Fruit fly (Drosophila melanogaster) whole organism, embryonic: Measurements from ENCODE around the gene CG17930.

Experiments used
- Ada2b ChIP-seq: fragments of 200-800 bp; sonication (Bioruptor generic); IDR thresholded peaks from 2 replicates; pipeline ENCODE4 v1.3.6; 2022; ENCODE audit warnings: missing biosample characterization, missing genetic modification characterization
- BEAF-32 ChIP-seq: fragments of 200-800 bp; sonication (Bioruptor generic); optimal IDR thresholded peaks from 3 replicates; lab custom pipeline; 2017; ENCODE audit warnings: missing biosample characterization, missing genetic modification characterization, mild to moderate bottlenecking, moderate library complexity, missing genetic modification reagents
- CG10366 ChIP-seq: fragments of 200-800 bp; sonication (Bioruptor generic); IDR thresholded peaks from 2 replicates; pipeline ENCODE4 v1.3.6; 2022; ENCODE audit warnings: missing biosample characterization, missing genetic modification characterization
- CG10565 ChIP-seq: fragments of 200-800 bp; sonication (Bioruptor generic); optimal IDR thresholded peaks from 3 replicates; lab custom pipeline; 2016; ENCODE audit warnings: missing biosample characterization, mild to moderate bottlenecking, missing genetic modification characterization
- CG11093 ChIP-seq: fragments of 200-800 bp; sonication (Bioruptor generic); IDR thresholded peaks from 3 replicates; pipeline ENCODE4 v1.3.6; 2022; ENCODE audit warnings: missing biosample characterization, missing genetic modification characterization
- CG11504 ChIP-seq: fragments of 200-800 bp; sonication (Bioruptor generic); optimal IDR thresholded peaks from 3 replicates; lab custom pipeline; 2019; ENCODE audit warnings: missing biosample characterization, mild to moderate bottlenecking, missing genetic modification characterization, moderate library complexity
- CG11560 ChIP-seq: fragments of 200-800 bp; sonication (Bioruptor generic); IDR thresholded peaks from 3 replicates; pipeline ENCODE4 v1.3.6; 2022; ENCODE audit warnings: missing biosample characterization, missing genetic modification characterization
- CG12071 ChIP-seq: fragments of 200-800 bp; sonication (Bioruptor generic); optimal IDR thresholded peaks from 3 replicates; lab custom pipeline; 2018; ENCODE audit warnings: missing biosample characterization, mild to moderate bottlenecking, missing genetic modification characterization
- CG12104 ChIP-seq: fragments of 200-800 bp; sonication (Bioruptor generic); optimal IDR thresholded peaks from 3 replicates; lab custom pipeline; 2016; ENCODE audit warnings: missing biosample characterization, missing genetic modification characterization
- CG12659 ChIP-seq: fragments of 200-800 bp; sonication (Bioruptor generic); optimal IDR thresholded peaks from 3 replicates; lab custom pipeline; 2017; ENCODE audit warnings: mild to moderate bottlenecking, missing biosample characterization, missing genetic modification reagents, missing genetic modification characterization
- CG13296 ChIP-seq: fragments of 200-800 bp; sonication (Bioruptor generic); optimal IDR thresholded peaks from 3 replicates; lab custom pipeline; 2018; ENCODE audit warnings: missing biosample characterization, mild to moderate bottlenecking, missing genetic modification characterization
- CG1792 ChIP-seq: fragments of 200-800 bp; sonication (Bioruptor generic); optimal IDR thresholded peaks from 2 replicates; lab custom pipeline; 2016; ENCODE audit warnings: missing biosample characterization, missing genetic modification characterization
- CG18764 ChIP-seq: fragments of 200-800 bp; sonication (Bioruptor generic); optimal IDR thresholded peaks from 3 replicates; lab custom pipeline; 2016; ENCODE audit warnings: missing biosample characterization, missing genetic modification characterization
- CG2129 ChIP-seq: fragments of 200-800 bp; sonication (Bioruptor generic); IDR thresholded peaks from 2 replicates; pipeline ENCODE4 v1.3.6; 2022; ENCODE audit warnings: missing biosample characterization, missing genetic modification characterization; ENCODE audit not compliant: partially characterized antibody
- CG2678 ChIP-seq: fragments of 200-800 bp; sonication (Bioruptor generic); optimal IDR thresholded peaks from 3 replicates; lab custom pipeline; 2019; ENCODE audit warnings: missing biosample characterization, mild to moderate bottlenecking, missing genetic modification characterization, moderate library complexity
- CG31224 ChIP-seq: fragments of 200-800 bp; sonication (Bioruptor generic); IDR thresholded peaks from 2 replicates; pipeline ENCODE4 v1.3.6; 2022; ENCODE audit warnings: missing biosample characterization, missing genetic modification characterization
- CG31388 ChIP-seq: fragments of 200-800 bp; sonication (Bioruptor generic); optimal IDR thresholded peaks from 2 replicates; lab custom pipeline; 2016; ENCODE audit warnings: missing biosample characterization, missing genetic modification characterization
- CG32772 ChIP-seq: fragments of 200-800 bp; sonication (Bioruptor generic); IDR thresholded peaks from 2 replicates; pipeline ENCODE4 v1.3.6; 2022; ENCODE audit warnings: missing biosample characterization, missing genetic modification characterization
- CG3726 ChIP-seq: fragments of 200-800 bp; sonication (Bioruptor generic); IDR thresholded peaks from 3 replicates; pipeline ENCODE4, ENCODE4 v1.3.6; 2022; ENCODE audit warnings: missing biosample characterization, missing genetic modification characterization
- CG4328 ChIP-seq: fragments of 200-800 bp; sonication (Bioruptor generic); optimal IDR thresholded peaks from 3 replicates; lab custom pipeline; 2017; ENCODE audit warnings: missing biosample characterization, missing genetic modification reagents, missing genetic modification characterization
- CoRest ChIP-seq: fragments of 200-800 bp; sonication (Bioruptor generic); optimal IDR thresholded peaks from 3 replicates; lab custom pipeline; 2018; ENCODE audit warnings: missing biosample characterization, mild to moderate bottlenecking, missing genetic modification characterization, moderate library complexity
- Dll ChIP-seq: fragments of 200-800 bp; sonication (Bioruptor generic); IDR thresholded peaks from 4 replicates; pipeline ENCODE4 v1.3.6; 2022; ENCODE audit warnings: missing biosample characterization, missing genetic modification characterization; ENCODE audit not compliant: partially characterized antibody
- Gug ChIP-seq: fragments of 200-800 bp; sonication (Bioruptor generic); IDR thresholded peaks from 4 replicates; pipeline ENCODE4 v1.3.6; 2022; ENCODE audit warnings: missing biosample characterization, missing genetic modification characterization
- Hsf ChIP-seq: fragments of 200-800 bp; sonication (Bioruptor generic); optimal IDR thresholded peaks from 3 replicates; lab custom pipeline; 2016; ENCODE audit warnings: missing biosample characterization, missing genetic modification characterization
- MESR4 ChIP-seq: fragments of 200-800 bp; sonication (Bioruptor generic); optimal IDR thresholded peaks from 2 replicates; lab custom pipeline; 2018; ENCODE audit warnings: missing biosample characterization, mild to moderate bottlenecking, missing genetic modification characterization, moderate library complexity
- Mrtf ChIP-seq: fragments of 200-800 bp; sonication (Bioruptor generic); IDR thresholded peaks from 3 replicates; pipeline ENCODE4 v1.3.6; 2022; ENCODE audit warnings: missing biosample characterization, missing genetic modification characterization
- NC2α ChIP-seq: fragments of 200-800 bp; sonication (Bioruptor generic); optimal IDR thresholded peaks from 2 replicates; lab custom pipeline; 2016; ENCODE audit warnings: missing biosample characterization, missing genetic modification characterization
- Poxn ChIP-seq: fragments of 200-800 bp; sonication (Bioruptor generic); IDR thresholded peaks from 2 replicates; pipeline ENCODE4 v1.3.6; 2022; ENCODE audit warnings: missing biosample characterization, missing genetic modification characterization
- Ptx1 ChIP-seq: fragments of 200-800 bp; sonication (Bioruptor generic); IDR thresholded peaks from 2 replicates; pipeline ENCODE4 v1.3.6; 2022; ENCODE audit warnings: missing biosample characterization, missing genetic modification characterization
- Sin3A ChIP-seq: fragments of >200 bp; optimal IDR thresholded peaks from 2 replicates; lab custom pipeline; 2018
- YL-1 ChIP-seq: fragments of 200-800 bp; sonication (Bioruptor generic); optimal IDR thresholded peaks from 3 replicates; lab custom pipeline; 2017; ENCODE audit warnings: missing biosample characterization, mild to moderate bottlenecking, missing genetic modification characterization
- amos ChIP-seq: fragments of 200-800 bp; sonication (Bioruptor generic); IDR thresholded peaks from 2 replicates; pipeline ENCODE4 v1.3.6; 2022; ENCODE audit warnings: missing biosample characterization, missing genetic modification characterization; ENCODE audit not compliant: partially characterized antibody
- ap ChIP-seq: fragments of 200-800 bp; sonication (Bioruptor generic); IDR thresholded peaks from 2 replicates; pipeline ENCODE4 v1.3.6; 2022; ENCODE audit warnings: missing biosample characterization, missing genetic modification characterization
- ase ChIP-seq: fragments of 200-800 bp; sonication (Bioruptor generic); IDR thresholded peaks from 3 replicates; pipeline ENCODE4 v1.3.6; 2022; ENCODE audit warnings: missing biosample characterization, missing genetic modification characterization
- caup ChIP-seq: fragments of 200-800 bp; sonication (Bioruptor generic); optimal IDR thresholded peaks from 3 replicates; lab custom pipeline; 2017; ENCODE audit warnings: missing biosample characterization, mild to moderate bottlenecking, missing genetic modification characterization, moderate library complexity; ENCODE audit not compliant: severe bottlenecking
- crol ChIP-seq: fragments of 200-800 bp; sonication (Bioruptor generic); IDR thresholded peaks from 2 replicates; pipeline ENCODE4 v1.3.6; 2022; ENCODE audit warnings: missing biosample characterization, missing genetic modification characterization
- dmrt11E ChIP-seq: fragments of 200-800 bp; sonication (Bioruptor generic); optimal IDR thresholded peaks from 3 replicates; lab custom pipeline; 2018; ENCODE audit warnings: missing biosample characterization, mild to moderate bottlenecking, missing genetic modification characterization, moderate library complexity
- dpn ChIP-seq, 2 experiments: fragments of 200-800 bp; sonication (Bioruptor generic); optimal IDR thresholded peaks; 3 replicates each; lab custom pipeline; 2016; ENCODE audit warnings: missing biosample characterization in 2 of 2, missing genetic modification characterization in 2 of 2
- fd64A ChIP-seq: fragments of 200-800 bp; sonication (Bioruptor generic); optimal IDR thresholded peaks from 3 replicates; lab custom pipeline; 2018; ENCODE audit warnings: missing biosample characterization, mild to moderate bottlenecking, missing genetic modification characterization
- ftz-f1 ChIP-seq: fragments of 200-800 bp; sonication (Bioruptor generic); optimal IDR thresholded peaks from 2 replicates; lab custom pipeline; 2016; ENCODE audit warnings: missing biosample characterization, missing genetic modification characterization
- grau ChIP-seq: fragments of 200-800 bp; optimal IDR thresholded peaks from 3 replicates; lab custom pipeline; 2019; ENCODE audit warnings: missing biosample characterization, mild to moderate bottlenecking, missing genetic modification characterization, moderate library complexity
- gsb ChIP-seq: fragments of 200-800 bp; sonication (Bioruptor generic); IDR thresholded peaks from 2 replicates; pipeline ENCODE4 v1.3.6; 2022; ENCODE audit warnings: missing biosample characterization, missing genetic modification characterization
- her ChIP-seq: fragments of 200-800 bp; sonication (Bioruptor generic); optimal IDR thresholded peaks from 2 replicates; lab custom pipeline; 2016; ENCODE audit warnings: missing biosample characterization, missing genetic modification characterization
- mirr ChIP-seq: fragments of 200-800 bp; sonication (Bioruptor generic); optimal IDR thresholded peaks from 3 replicates; lab custom pipeline; 2018; ENCODE audit warnings: missing biosample characterization, mild to moderate bottlenecking, missing genetic modification characterization
- pnt ChIP-seq: fragments of 200-800 bp; sonication (Bioruptor generic); optimal IDR thresholded peaks from 3 replicates; lab custom pipeline; 2016; ENCODE audit warnings: missing biosample characterization, missing genetic modification characterization
- prd ChIP-seq, 3 experiments: fragments of >200 bp in 2 of 3; fragments of 200-800 bp in 1 of 3; sonication (Bioruptor generic) in 1 of 3; optimal IDR thresholded peaks in 2 of 3; IDR thresholded peaks in 1 of 3; 2 replicates in 2 of 3; 3 replicates in 1 of 3; pipeline versions ENCODE4 v1.3.6 to Lab custom; 2017 to 2022; ENCODE audit warnings: missing biosample characterization in 1 of 3, missing genetic modification characterization in 1 of 3
- repo ChIP-seq: fragments of 200-800 bp; sonication (Bioruptor generic); optimal IDR thresholded peaks from 2 replicates; lab custom pipeline; 2016; ENCODE audit warnings: missing biosample characterization, missing genetic modification characterization
- ro ChIP-seq: fragments of 200-800 bp; sonication (Bioruptor generic); IDR thresholded peaks from 2 replicates; pipeline ENCODE4 v1.3.6; 2022; ENCODE audit warnings: missing biosample characterization, missing genetic modification characterization
- seq ChIP-seq: fragments of 200-800 bp; sonication (Bioruptor generic); IDR thresholded peaks from 2 replicates; pipeline ENCODE4 v1.3.6; 2022; ENCODE audit warnings: missing biosample characterization, missing genetic modification characterization
- tx ChIP-seq: fragments of 200-800 bp; sonication (Bioruptor generic); optimal IDR thresholded peaks from 2 replicates; lab custom pipeline; 2016; ENCODE audit warnings: missing biosample characterization, missing genetic modification characterization
- vfl ChIP-seq: fragments of 200-800 bp; sonication (Bioruptor generic); optimal IDR thresholded peaks from 2 replicates; lab custom pipeline; 2016; ENCODE audit warnings: missing biosample characterization, missing genetic modification characterization
- wdn ChIP-seq: fragments of 200-800 bp; sonication (Bioruptor generic); IDR thresholded peaks from 2 replicates; pipeline ENCODE4 v1.3.6; 2022; ENCODE audit warnings: missing biosample characterization, missing genetic modification characterization

CG17930 gene

dm6 chr3R:16337053-16337385 is 9.4 kb downstream of the CG17930 start (continued):
- TF ChIP-seq CG31224 (GFP tag; lab: Robert Waterston, UW) = no peak
- TF ChIP-seq amos (GFP tag; lab: Robert Waterston, UW) = no peak
- no peak for TF ChIP-seq ftz-f1 (GFP tag; lab: Kevin White, UChicago)
- TF ChIP-seq ap (GFP tag; lab: Robert Waterston, UW) = peak; percentile 45
- TF ChIP-seq seq (GFP tag; lab: Robert Waterston, UW) = no peak
- no peak for TF ChIP-seq her (GFP tag; lab: Kevin White, UChicago)
- no peak for TF ChIP-seq mirr (GFP tag; lab: Kevin White, UChicago)
- TF ChIP-seq dmrt11E (tag; lab: Kevin White, UChicago) = peak; percentile 93
- TF ChIP-seq Ada2b (GFP tag; lab: Robert Waterston, UW) = no peak
- TF ChIP-seq CG13296 (GFP tag; lab: Kevin White, UChicago) = no peak
- no peak for TF ChIP-seq CG1792
- TF ChIP-seq CG3726 (GFP tag; lab: Robert Waterston, UW) = peak; percentile 65; the same call in 1 of the 3 replicates
- TF ChIP-seq crol = no peak
- no peak for TF ChIP-seq fd64A
- no peak for TF ChIP-seq Mrtf (GFP tag; lab: Robert Waterston, UW)
- peak; percentile 37 for TF ChIP-seq CG11504 (tag; lab: Kevin White, UChicago)
- peak; percentile 40 for TF ChIP-seq CG12104 (GFP tag; lab: Kevin White, UChicago)
- no peak for TF ChIP-seq gsb (GFP tag; lab: Robert Waterston, UW)
- no peak for TF ChIP-seq CG12659 (GFP tag; lab: Kevin White, UChicago)
- TF ChIP-seq CG11560 (tag; lab: Robert Waterston, UW) = no peak
- TF ChIP-seq grau (tag; lab: Kevin White, UChicago) = peak; percentile 43
- peak; percentile 18 to 30 for TF ChIP-seq dpn (GFP tag; optimal IDR thresholded peaks at IDR 0.05; lab: Kevin White, UChicago)
- peak; percentile 46 for TF ChIP-seq Hsf (GFP tag; lab: Kevin White, UChicago)
- TF ChIP-seq CG31388 (GFP tag; lab: Kevin White, UChicago) = no peak
- TF ChIP-seq repo = no peak
- peak; percentile 50 for TF ChIP-seq CG10366 (GFP tag; lab: Robert Waterston, UW)
- TF ChIP-seq CG2129 (GFP tag; lab: Robert Waterston, UW) = no peak
- TF ChIP-seq vfl (GFP tag; lab: Kevin White, UChicago) = no peak
- TF ChIP-seq CG18764 (GFP tag; lab: Kevin White, UChicago) = peak; percentile 19
- peak; percentile 35 for TF ChIP-seq tx (GFP tag; lab: Kevin White, UChicago)
- no peak for TF ChIP-seq caup (GFP tag; lab: Kevin White, UChicago)
- TF ChIP-seq NC2α (GFP tag; lab: Kevin White, UChicago) = no peak
- TF ChIP-seq ase (GFP tag; lab: Robert Waterston, UW) = no peak
- no peak for TF ChIP-seq Poxn (GFP tag; lab: Robert Waterston, UW)
- TF ChIP-seq CG10565 (GFP tag; lab: Kevin White, UChicago) = no peak
- TF ChIP-seq Ptx1 (GFP tag; lab: Robert Waterston, UW) = peak; percentile 27; the same call in 1 of the 2 replicates
- peak; percentile 23; the same call in 2 of the 4 replicates for TF ChIP-seq Gug (GFP tag; lab: Robert Waterston, UW)
- no peak for TF ChIP-seq Dll (GFP tag; lab: Robert Waterston, UW)
- no peak for TF ChIP-seq ro
- peak; percentile 27 for TF ChIP-seq CG2678
- peak; percentile 7 for TF ChIP-seq CoRest (tag; lab: Kevin White, UChicago)
- peak; percentile 52; the same call in 2 of the 3 replicates for TF ChIP-seq CG11093 (GFP tag; lab: Robert Waterston, UW)
- no peak for TF ChIP-seq MESR4 (GFP tag; lab: Kevin White, UChicago)
- no peak for TF ChIP-seq CG4328 (GFP tag; lab: Kevin White, UChicago)
- TF ChIP-seq wdn (GFP tag; lab: Robert Waterston, UW) = no peak
- TF ChIP-seq Sin3A (lab: Kevin White, UChicago) = no peak
- no peak for TF ChIP-seq YL-1 (GFP tag; lab: Kevin White, UChicago)
- no peak for TF ChIP-seq CG12071
- TF ChIP-seq BEAF-32 (GFP tag; lab: Kevin White, UChicago) = no peak
- TF ChIP-seq prd (optimal IDR thresholded peaks at IDR 0.05; lab: Kevin White, UChicago) = no peak
- peak; percentile 90 for TF ChIP-seq prd (GFP tag; IDR thresholded peaks at IDR 0.05; lab: Robert Waterston, UW)
- TF ChIP-seq pnt (GFP tag; lab: Kevin White, UChicago) = peak; percentile 63
- 0 out of 2 replicates have a peak, but pooled peaks have one; percentile 26 for TF ChIP-seq CG32772 (GFP tag; lab: Robert Waterston, UW)
